Worm (Caenorhabditis elegans): ENCODE results near the gene srbc-21.
A peak's percentile ranks its signal among the peaks of the same experiment; 100 is the strongest.

Gene srbc-21

DNA sequence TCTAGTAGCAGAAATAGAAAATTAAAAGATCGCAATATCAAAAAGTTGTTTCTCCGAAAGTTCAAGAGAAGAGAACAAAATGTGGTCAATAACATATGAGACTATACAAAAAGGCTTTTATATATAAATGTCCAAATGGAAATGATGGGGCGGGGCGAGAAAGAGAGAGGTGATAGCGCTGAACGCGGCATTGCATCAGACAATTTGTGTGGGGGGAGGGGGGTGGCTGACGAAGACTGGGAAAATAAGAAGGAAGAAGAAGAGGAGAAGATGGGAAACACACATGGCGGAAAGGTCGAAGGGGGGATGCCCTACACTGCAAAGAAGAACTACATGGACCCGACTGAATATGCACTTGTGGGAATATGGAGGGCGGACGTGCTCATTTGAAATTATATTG is 20.0 kb upstream of the srbc-21 start:
- TF ChIP-seq ztf-11 (tag; optimal IDR thresholded peaks at IDR 0.05) (no peak), F26F4.8 (GFP tag; conservative IDR thresholded peaks at IDR 0.05) (no peak), nhr-11 (tag; optimal IDR thresholded peaks at IDR 0.05) (peak; percentile 69), hmg-1.1 (GFP tag; IDR thresholded peaks at IDR 0.05) (peak; percentile 34; the same call in 1 of the 2 replicates), dve-1 (tag; optimal IDR thresholded peaks at IDR 0.05; ENCODE audit: insufficient read depth) (peak; percentile 4), lsy-2 (tag; optimal IDR thresholded peaks at IDR 0.05) (peak in 1 of 2 experiments; percentile 13), Y5F2A.4 (GFP tag; optimal IDR thresholded peaks at IDR 0.05) (no peak), sdz-12 (GFP tag; optimal IDR thresholded peaks at IDR 0.05) (no peak), madf-5 (GFP tag; IDR thresholded peaks at IDR 0.05) (no peak), zip-2 (tag; optimal IDR thresholded peaks at IDR 0.05) (no peak), zfp-2 (tag; optimal IDR thresholded peaks at IDR 0.05) (no peak), mep-1 (tag; optimal IDR thresholded peaks at IDR 0.05) (peak; percentile 36), mdl-1 (tag; optimal IDR thresholded peaks at IDR 0.05) (peak in 1 of 2 experiments; percentile 68), hif-1 (tag; optimal IDR thresholded peaks at IDR 0.05) (peak in 1 of 2 experiments; percentile 7), aha-1 (tag) (peak; percentile 60), ceh-28 (tag; optimal IDR thresholded peaks at IDR 0.05) (no peak), mxl-3 (GFP tag; optimal IDR thresholded peaks at IDR 0.05) (peak; percentile 95), nhr-76 (tag; optimal IDR thresholded peaks at IDR 0.05) (no peak), lin-29 (GFP tag; IDR thresholded peaks at IDR 0.05) (no peak), hlh-11 (tag; optimal IDR thresholded peaks at IDR 0.05) (peak; percentile 61), nhr-28 (tag; optimal IDR thresholded peaks at IDR 0.05) (peak; percentile 63), mxl-2 (GFP tag; conservative IDR thresholded peaks at IDR 0.05) (no peak), lin-38 (GFP tag; IDR thresholded peaks at IDR 0.05) (no peak), daf-16 (GFP tag; optimal IDR thresholded peaks at IDR 0.05) (no peak), daf-16 (tag; optimal IDR thresholded peaks at IDR 0.05) (no peak), vab-7 (GFP tag; IDR thresholded peaks at IDR 0.05) (no peak), Y105C5A.15 (GFP tag; IDR thresholded peaks at IDR 0.05) (no peak), lin-1 (GFP tag; IDR thresholded peaks at IDR 0.05) (no peak), Y75B8A.6 (GFP tag; IDR thresholded peaks at IDR 0.05) (no peak), zfp-3 (GFP tag; conservative IDR thresholded peaks at IDR 0.05) (no peak), daf-12 (tag; optimal IDR thresholded peaks at IDR 0.05) (no peak), attf-4 (tag; optimal IDR thresholded peaks at IDR 0.05) (no peak), set-16 (GFP tag; IDR thresholded peaks at IDR 0.05) (0 out of 2 replicates have a peak, but pooled peaks have one; percentile 27), dmd-6 (GFP tag; IDR thresholded peaks at IDR 0.05) (peak; percentile 52), ceh-44 (GFP tag; IDR thresholded peaks at IDR 0.05) (no peak), egl-43 (GFP tag; IDR thresholded peaks at IDR 0.05) (no peak), php-3 (GFP tag; IDR thresholded peaks at IDR 0.05) (no peak), rbr-2 (tag; optimal IDR thresholded peaks at IDR 0.05) (no peak), pqm-1 (tag; optimal IDR thresholded peaks at IDR 0.05) (no peak), jun-1 (tag; optimal IDR thresholded peaks at IDR 0.05) (no peak), nhr-48 (tag; optimal IDR thresholded peaks at IDR 0.05) (no peak), ZK337.2 (GFP tag; IDR thresholded peaks at IDR 0.05) (0 out of 2 replicates have a peak, but pooled peaks have one; percentile 8), nhr-111 (GFP tag; optimal IDR thresholded peaks at IDR 0.05) (no peak), nhr-77 (tag; optimal IDR thresholded peaks at IDR 0.05) (no peak), tra-1 (GFP tag; IDR thresholded peaks at IDR 0.05) (no peak), D1046.2 (GFP tag; IDR thresholded peaks at IDR 0.05) (no peak), fkh-10 (GFP tag; optimal IDR thresholded peaks at IDR 0.05) (no peak), ctbp-1 (GFP tag; IDR thresholded peaks at IDR 0.05) (peak; percentile 24; the same call in 1 of the 2 replicates), skn-1 (tag; optimal IDR thresholded peaks at IDR 0.05) (no peak), mes-2 (tag; optimal IDR thresholded peaks at IDR 0.05; ENCODE audit: poor library complexity, severe bottlenecking) (peak; percentile 40), Y48G9A.11 (GFP tag; IDR thresholded peaks at IDR 0.05) (no peak), hlh-30 (tag; optimal IDR thresholded peaks at IDR 0.05; ENCODE audit: insufficient read depth) (peak; percentile 55)

Data from whole organism, L4 larva.